Fruit fly (Drosophila melanogaster): ENCODE data around the gene CG3246.

Gene CG3246

DNA sequence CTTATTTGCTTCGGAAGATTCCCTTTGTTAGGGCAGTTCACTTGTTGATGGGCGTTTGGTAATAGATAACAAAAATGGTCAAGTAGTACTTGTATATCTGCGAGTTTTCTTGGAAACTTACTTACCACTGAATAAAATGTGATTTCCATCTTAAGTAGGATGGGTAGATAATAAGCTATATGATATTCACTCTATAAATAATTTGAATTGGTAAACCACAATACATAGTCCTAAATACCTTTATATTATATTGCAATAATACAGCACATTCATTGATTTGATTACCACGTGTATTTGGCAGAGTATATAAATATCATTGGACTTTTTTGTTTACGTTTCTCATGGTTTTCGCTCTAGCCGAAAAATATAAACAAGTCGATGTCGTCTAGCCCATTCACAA lies 14.2 kb upstream of the CG3246 start (continued):
- TF ChIP-seq CG13296 (GFP tag; optimal IDR thresholded peaks at IDR 0.05) (peak; percentile 69), CG6683 (GFP tag; optimal IDR thresholded peaks at IDR 0.05) (peak; percentile 15), bbx (GFP tag; IDR thresholded peaks at IDR 0.05; ENCODE audit: partially characterized antibody) (no peak), CG31388 (GFP tag; optimal IDR thresholded peaks at IDR 0.05) (no peak), fu2 (GFP tag; optimal IDR thresholded peaks at IDR 0.05) (no peak), CG10321 (GFP tag; IDR thresholded peaks at IDR 0.05) (no peak), CrebB (tag; optimal IDR thresholded peaks at IDR 0.05) (no peak), CG6654 (GFP tag; optimal IDR thresholded peaks at IDR 0.05) (no peak), en (GFP tag; optimal IDR thresholded peaks at IDR 0.05) (peak; percentile 18), CG7357 (GFP tag; IDR thresholded peaks at IDR 0.05) (0 out of 3 replicates have a peak, but pooled peaks have one; percentile 23), az2 (GFP tag; optimal IDR thresholded peaks at IDR 0.05) (peak; percentile 50), HLH4C (GFP tag; IDR thresholded peaks at IDR 0.05; ENCODE audit: partially characterized antibody) (no peak), CG9215 (GFP tag; IDR thresholded peaks at IDR 0.05) (peak; percentile 62), unc-4 (GFP tag; IDR thresholded peaks at IDR 0.05; ENCODE audit: partially characterized antibody) (no peak), seq (GFP tag; IDR thresholded peaks at IDR 0.05) (peak; percentile 41), H2.0 (GFP tag; IDR thresholded peaks at IDR 0.05) (no peak; the same call in 1 of the 2 replicates), Usf (GFP tag; optimal IDR thresholded peaks at IDR 0.05) (no peak), CG1024 (GFP tag; IDR thresholded peaks at IDR 0.05) (no peak), cwo (GFP tag; optimal IDR thresholded peaks at IDR 0.05) (peak; percentile 70), Hmx (GFP tag; optimal IDR thresholded peaks at IDR 0.05) (peak; percentile 53), D (optimal IDR thresholded peaks at IDR 0.05) (no peak), D (GFP tag; optimal IDR thresholded peaks at IDR 0.05) (peak; percentile 19), Bdp1 (GFP tag; optimal IDR thresholded peaks at IDR 0.05) (no peak), dmrt99B (tag; optimal IDR thresholded peaks at IDR 0.05) (peak; percentile 78), usp (GFP tag; optimal IDR thresholded peaks at IDR 0.05) (no peak), CG10979 (tag; optimal IDR thresholded peaks at IDR 0.05) (peak; percentile 58), nerfin-2 (GFP tag; IDR thresholded peaks at IDR 0.05; ENCODE audit: partially characterized antibody) (no peak), MBD-R2 (GFP tag; IDR thresholded peaks at IDR 0.05) (no peak), CG10462 (GFP tag; optimal IDR thresholded peaks at IDR 0.05) (no peak), CG4854 (GFP tag; optimal IDR thresholded peaks at IDR 0.05) (peak; percentile 21), CG1529 (GFP tag; optimal IDR thresholded peaks at IDR 0.05) (no peak), kay (GFP tag; optimal IDR thresholded peaks at IDR 0.05) (peak; percentile 11), CG6765 (GFP tag; optimal IDR thresholded peaks at IDR 0.05) (peak; percentile 65), ftz-f1 (GFP tag; optimal IDR thresholded peaks at IDR 0.05) (no peak), CG18619 (GFP tag; optimal IDR thresholded peaks at IDR 0.05) (peak; percentile 82), CG9932 (GFP tag; IDR thresholded peaks at IDR 0.05) (peak; percentile 65), sd (tag; optimal IDR thresholded peaks at IDR 0.05) (peak; percentile 18), CG30431 (GFP tag; optimal IDR thresholded peaks at IDR 0.05) (peak; percentile 12), CG1233 (GFP tag; optimal IDR thresholded peaks at IDR 0.05) (peak; percentile 73), Gug (GFP tag; IDR thresholded peaks at IDR 0.05) (peak; percentile 10; the same call in 1 of the 4 replicates), mam (GFP tag; optimal IDR thresholded peaks at IDR 0.05) (peak; percentile 53), sqz (GFP tag; optimal IDR thresholded peaks at IDR 0.05) (no peak), dm (GFP tag; optimal IDR thresholded peaks at IDR 0.05) (no peak), fd3F (GFP tag; optimal IDR thresholded peaks at IDR 0.05) (peak; percentile 68), PHDP (tag; optimal IDR thresholded peaks at IDR 0.05) (peak; percentile 64), CG17186 (GFP tag; optimal IDR thresholded peaks at IDR 0.05) (no peak), dimm (GFP tag; IDR thresholded peaks at IDR 0.05) (no peak), Chrac-16 (GFP tag; optimal IDR thresholded peaks at IDR 0.05) (peak; percentile 40), sens (GFP tag) (peak; percentile 88), odd (GFP tag; optimal IDR thresholded peaks at IDR 0.05) (peak; percentile 30), oc (tag; optimal IDR thresholded peaks at IDR 0.05) (no peak)
